Worm (Caenorhabditis elegans) whole organism, L4 larva: Measurements from ENCODE around the gene srj-33.
A peak's percentile ranks its signal among the peaks of the same experiment; 100 is the strongest.

Experiments
- D1046.2 ChIP-seq: fragments of 200-800 bp; sonication (Bioruptor generic); IDR thresholded peaks from 2 replicates; pipeline ENCODE4 v1.3.6; 2022; ENCODE audit warnings: missing genetic modification characterization, missing compliant biosample characterization
- F26F4.8 ChIP-seq: fragments of 200-800 bp; sonication (Bioruptor generic); conservative IDR thresholded peaks from 2 replicates; pipeline ENCODE4 v1.3.6; 2022; ENCODE audit warnings: missing genetic modification characterization, missing compliant biosample characterization
- F37D6.2 ChIP-seq: sonication (generic microtip); optimal IDR thresholded peaks from 2 replicates; lab custom pipeline; 2016; ENCODE audit warnings: mild to moderate bottlenecking, missing genetic modification characterization, missing compliant biosample characterization
- T26A8.4 ChIP-seq: fragments of 200-800 bp; sonication (Bioruptor generic); IDR thresholded peaks from 2 replicates; pipeline ENCODE4 v1.3.6; 2022; ENCODE audit warnings: missing genetic modification characterization, missing compliant biosample characterization
- ama-1 ChIP-seq: fragments of 150-350 bp; optimal IDR thresholded peaks from 2 replicates; lab custom pipeline; 2014; ENCODE audit warnings: inconsistent platforms, mixed read lengths
- attf-4 ChIP-seq: sonication (generic microtip); optimal IDR thresholded peaks from 3 replicates; lab custom pipeline; 2017; ENCODE audit warnings: missing biosample characterization, missing genetic modification characterization
- ceh-62 ChIP-seq: sonication (generic microtip); optimal IDR thresholded peaks from 2 replicates; lab custom pipeline; 2017; ENCODE audit warnings: missing biosample characterization, missing genetic modification characterization
- ceh-82 ChIP-seq: sonication (generic microtip); optimal IDR thresholded peaks from 2 replicates; lab custom pipeline; 2017; ENCODE audit warnings: missing biosample characterization, missing genetic modification characterization
- ces-1 ChIP-seq: fragments of 150-350 bp; sonication (generic microtip); optimal IDR thresholded peaks from 4 replicates; lab custom pipeline; 2014; ENCODE audit warnings: missing biosample characterization, missing genetic modification reagents, missing genetic modification characterization
- ctbp-1 ChIP-seq: fragments of 200-800 bp; sonication (Bioruptor generic); IDR thresholded peaks from 2 replicates; pipeline ENCODE4 v1.3.6; 2022; ENCODE audit warnings: missing genetic modification reagents, missing genetic modification characterization, missing compliant biosample characterization
- daf-12 ChIP-seq: fragments of 150-350 bp; optimal IDR thresholded peaks from 2 replicates; lab custom pipeline; 2014; ENCODE audit warnings: missing biosample characterization, missing genetic modification reagents, missing genetic modification characterization
- duxl-1 ChIP-seq: sonication (generic microtip); optimal IDR thresholded peaks from 2 replicates; lab custom pipeline; 2016; ENCODE audit warnings: mild to moderate bottlenecking, missing genetic modification characterization, moderate library complexity, missing compliant biosample characterization; ENCODE audit not compliant: poor library complexity
- dve-1 ChIP-seq: sonication (generic microtip); optimal IDR thresholded peaks from 2 replicates; lab custom pipeline; 2017; ENCODE audit warnings: antibody characterized with exemption, mild to moderate bottlenecking, missing genetic modification characterization, missing compliant biosample characterization; ENCODE audit not compliant: insufficient read depth
- fkh-10 ChIP-seq: fragments of 150-350 bp; optimal IDR thresholded peaks from 2 replicates; lab custom pipeline; 2014; ENCODE audit warnings: missing biosample characterization, missing genetic modification reagents, missing genetic modification characterization
- gei-8 ChIP-seq: fragments of 200-800 bp; sonication (Bioruptor generic); optimal IDR thresholded peaks from 2 replicates; lab custom pipeline; 2018; ENCODE audit warnings: mild to moderate bottlenecking, missing genetic modification characterization, missing compliant biosample characterization
- hlh-11 ChIP-seq: fragments of 200-800 bp; sonication (Bioruptor generic); optimal IDR thresholded peaks from 2 replicates; lab custom pipeline; 2018; ENCODE audit warnings: mild to moderate bottlenecking, missing genetic modification characterization, missing compliant biosample characterization
- hmg-1.1 ChIP-seq: fragments of 200-800 bp; sonication (Bioruptor generic); IDR thresholded peaks from 2 replicates; pipeline ENCODE4 v1.3.6; 2022; ENCODE audit warnings: missing genetic modification reagents, missing genetic modification characterization, missing compliant biosample characterization
- jun-1 ChIP-seq: fragments of 150-350 bp; optimal IDR thresholded peaks from 2 replicates; lab custom pipeline; 2014; ENCODE audit warnings: missing biosample characterization, missing genetic modification reagents, missing genetic modification characterization
- lim-7 ChIP-seq: fragments of 200-800 bp; sonication (Bioruptor generic); IDR thresholded peaks from 2 replicates; pipeline ENCODE4 v1.3.6; 2022; ENCODE audit warnings: missing genetic modification characterization, missing compliant biosample characterization
- lin-1 ChIP-seq: fragments of 200-800 bp; sonication (Bioruptor generic); IDR thresholded peaks from 2 replicates; pipeline ENCODE4 v1.3.6; 2022; ENCODE audit warnings: missing genetic modification reagents, missing genetic modification characterization, missing compliant biosample characterization
- lin-13 ChIP-seq: fragments of 150-350 bp; optimal IDR thresholded peaks from 2 replicates; lab custom pipeline; 2014; ENCODE audit warnings: missing biosample characterization, missing genetic modification reagents, missing genetic modification characterization
- lir-3 ChIP-seq: sonication (generic microtip); optimal IDR thresholded peaks from 2 replicates; lab custom pipeline; 2016; ENCODE audit warnings: mild to moderate bottlenecking, missing genetic modification characterization, missing compliant biosample characterization
- lsy-2 ChIP-seq, 2 experiments: fragments of 150-350 bp in 1 of 2; sonication (generic microtip) in 1 of 2; optimal IDR thresholded peaks; 2 replicates each; lab custom pipeline; 2014 to 2017; ENCODE audit warnings: missing biosample characterization in 2 of 2, missing genetic modification characterization in 2 of 2
- madf-5 ChIP-seq, 2 experiments: fragments of 200-800 bp; sonication (Bioruptor generic); IDR thresholded peaks; 2 replicates each; pipeline ENCODE4 v1.3.6; 2022; ENCODE audit warnings: missing compliant biosample characterization in 2 of 2, missing genetic modification characterization in 2 of 2
- madf-9 ChIP-seq: fragments of 200-800 bp; sonication (Bioruptor generic); conservative IDR thresholded peaks from 2 replicates; pipeline ENCODE4 v1.3.6; 2022; ENCODE audit warnings: missing genetic modification reagents, missing genetic modification characterization, missing compliant biosample characterization
- mdl-1 ChIP-seq, 2 experiments: fragments of 150-350 bp in 1 of 2; sonication (generic microtip) in 1 of 2; optimal IDR thresholded peaks; 2 replicates each; lab custom pipeline; 2014 to 2017; ENCODE audit warnings: missing biosample characterization in 2 of 2, missing genetic modification characterization in 2 of 2
- mep-1 ChIP-seq: fragments of 150-350 bp; sonication (generic microtip); optimal IDR thresholded peaks from 3 replicates; lab custom pipeline; 2014; ENCODE audit warnings: missing biosample characterization, missing genetic modification characterization
- mes-2 ChIP-seq: sonication (generic microtip); optimal IDR thresholded peaks from 2 replicates; lab custom pipeline; 2016; ENCODE audit warnings: missing genotype, mild to moderate bottlenecking, missing genetic modification characterization, missing compliant biosample characterization; ENCODE audit not compliant: poor library complexity, severe bottlenecking
- mxl-2 ChIP-seq: fragments of 200-800 bp; sonication (Bioruptor generic); conservative IDR thresholded peaks from 2 replicates; pipeline ENCODE4 v1.3.6; 2022; ENCODE audit warnings: missing genetic modification reagents, missing genetic modification characterization, missing compliant biosample characterization
- mxl-3 ChIP-seq: fragments of 200-800 bp; sonication (Bioruptor generic); optimal IDR thresholded peaks from 2 replicates; lab custom pipeline; 2018; ENCODE audit warnings: mild to moderate bottlenecking, missing genetic modification characterization, missing compliant biosample characterization
- nhr-10 ChIP-seq: fragments of 150-350 bp; optimal IDR thresholded peaks from 2 replicates; lab custom pipeline; 2014; ENCODE audit warnings: missing biosample characterization, missing genetic modification characterization
- nhr-237 ChIP-seq: sonication (generic microtip); optimal IDR thresholded peaks from 2 replicates; lab custom pipeline; 2017; ENCODE audit warnings: missing biosample characterization, missing genetic modification characterization
- nhr-25 ChIP-seq: sonication (generic microtip); optimal IDR thresholded peaks from 2 replicates; lab custom pipeline; 2017; ENCODE audit warnings: missing genetic modification characterization, mild to moderate bottlenecking, missing compliant biosample characterization, antibody characterized with exemption, moderate library complexity, borderline replicate concordance; ENCODE audit not compliant: insufficient read depth
- nhr-28 ChIP-seq: fragments of 150-350 bp; optimal IDR thresholded peaks from 2 replicates; lab custom pipeline; 2014; ENCODE audit warnings: missing biosample characterization, missing genetic modification characterization
- pha-4 ChIP-seq, 2 experiments: fragments of 150-350 bp in 1 of 2; fragments of 200-800 bp in 1 of 2; sonication (Bioruptor generic) in 1 of 2; IDR thresholded peaks in 1 of 2; optimal IDR thresholded peaks in 1 of 2; 2 replicates each; pipeline versions ENCODE4 v1.3.6 to Lab custom; 2014 to 2022; ENCODE audit warnings: missing genetic modification characterization in 2 of 2, missing genetic modification reagents in 2 of 2, missing biosample characterization in 1 of 2, missing compliant biosample characterization in 1 of 2
- php-3 ChIP-seq: fragments of 200-800 bp; sonication (Bioruptor generic); IDR thresholded peaks from 2 replicates; pipeline ENCODE4 v1.3.6; 2022; ENCODE audit warnings: missing genetic modification reagents, missing genetic modification characterization, missing compliant biosample characterization
- rbr-2 ChIP-seq: sonication (generic microtip); optimal IDR thresholded peaks from 2 replicates; lab custom pipeline; 2016; ENCODE audit warnings: missing genotype, missing genetic modification characterization, missing compliant biosample characterization
- saeg-2 ChIP-seq: fragments of 200-800 bp; sonication (Bioruptor generic); IDR thresholded peaks from 2 replicates; pipeline ENCODE4 v1.3.6; 2022; ENCODE audit warnings: missing genetic modification reagents, missing genetic modification characterization, missing compliant biosample characterization
- set-16 ChIP-seq: fragments of 200-800 bp; sonication (Bioruptor generic); IDR thresholded peaks from 2 replicates; pipeline ENCODE4 v1.3.6; 2022; ENCODE audit warnings: missing genetic modification reagents, missing genetic modification characterization, missing compliant biosample characterization
- snpc-4 ChIP-seq: fragments of 150-350 bp; optimal IDR thresholded peaks from 2 replicates; lab custom pipeline; 2014; ENCODE audit warnings: missing biosample characterization, missing genetic modification characterization
- unc-62 ChIP-seq, 3 experiments: fragments of 150-350 bp in 1 of 3; sonication (generic microtip); optimal IDR thresholded peaks in 2 of 3; peaks in 1 of 3; 1 replicate in 1 of 3; 2 replicates in 2 of 3; lab custom pipeline; 2014 to 2017; ENCODE audit warnings: missing biosample characterization in 3 of 3, missing genetic modification characterization in 3 of 3, missing genetic modification reagents in 3 of 3, missing genotype in 1 of 3
- zag-1 ChIP-seq: fragments of 150-350 bp; optimal IDR thresholded peaks from 2 replicates; lab custom pipeline; 2014; ENCODE audit warnings: missing biosample characterization, missing genetic modification characterization
- zfp-2 ChIP-seq: sonication (generic microtip); optimal IDR thresholded peaks from 2 replicates; lab custom pipeline; 2016; ENCODE audit warnings: mild to moderate bottlenecking, missing genetic modification characterization, missing compliant biosample characterization
- zip-2 ChIP-seq: fragments of 150-350 bp; optimal IDR thresholded peaks from 2 replicates; lab custom pipeline; 2014; ENCODE audit warnings: missing biosample characterization, missing genetic modification characterization
- ztf-7 ChIP-seq: fragments of 150-350 bp; optimal IDR thresholded peaks from 2 replicates; lab custom pipeline; 2014; ENCODE audit warnings: missing biosample characterization, missing genetic modification characterization

Gene srj-33

DNA sequence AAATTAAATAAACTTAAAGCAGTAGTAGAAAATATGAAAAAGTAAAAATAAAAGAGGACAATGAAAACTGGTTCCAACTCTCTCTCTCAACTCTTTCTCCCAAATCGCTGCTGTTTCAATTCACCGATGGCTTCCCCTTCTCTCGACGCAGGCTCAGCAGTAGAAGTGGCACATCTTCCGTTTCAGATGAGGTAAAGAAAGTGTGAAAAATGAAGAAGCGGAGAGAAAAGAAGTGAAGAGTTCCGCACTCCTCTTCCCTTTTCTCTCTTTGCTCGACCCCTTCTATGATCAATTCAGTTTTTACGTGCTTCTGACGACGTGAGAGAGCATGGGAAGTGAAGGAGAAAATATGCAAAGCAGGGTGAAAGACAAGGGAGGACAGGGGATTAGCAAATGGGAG is 36.9 kb upstream of the srj-33 start:
- TF ChIP-seq lin-1 (GFP tag; lab: Robert Waterston, UW) (no peak), snpc-4 (tag; lab: Kevin White, UChicago) (no peak), fkh-10 (GFP tag; lab: Kevin White, UChicago) (peak; percentile 87), pha-4 (GFP tag; IDR thresholded peaks at IDR 0.05; lab: Robert Waterston, UW) (no peak), pha-4 (tag; optimal IDR thresholded peaks at IDR 0.05; lab: Kevin White, UChicago) (no peak), mep-1 (tag; lab: Kevin White, UChicago) (no peak), hlh-11 (tag; lab: Kevin White, UChicago) (no peak), duxl-1 (tag; lab: Kevin White, UChicago) (no peak), set-16 (GFP tag; lab: Robert Waterston, UW) (0 out of 2 replicates have a peak, but pooled peaks have one; percentile 6), ceh-62 (tag; lab: Kevin White, UChicago) (no peak), mxl-2 (no peak), rbr-2 (tag; lab: Kevin White, UChicago) (peak; percentile 25), mes-2 (tag; lab: Kevin White, UChicago) (no peak), attf-4 (tag; lab: Kevin White, UChicago) (no peak), nhr-28 (tag; lab: Kevin White, UChicago) (no peak), saeg-2 (GFP tag; lab: Robert Waterston, UW) (no peak), D1046.2 (GFP tag; lab: Robert Waterston, UW) (no peak), hmg-1.1 (GFP tag; lab: Robert Waterston, UW) (0 out of 2 replicates have a peak, but pooled peaks have one; percentile 26), lin-13 (GFP tag; lab: Kevin White, UChicago) (no peak), gei-8 (GFP tag; lab: Kevin White, UChicago) (no peak), ces-1 (GFP tag; lab: Kevin White, UChicago) (no peak), daf-12 (no peak), T26A8.4 (GFP tag; lab: Robert Waterston, UW) (no peak), unc-62 (GFP tag; optimal IDR thresholded peaks at IDR 0.05 in 1 of 2; lab: Kevin White, UChicago) (peak in 1 of 2 experiments; percentile 91), unc-62 (tag; optimal IDR thresholded peaks at IDR 0.05; lab: Kevin White, UChicago) (no peak), nhr-10 (tag; lab: Kevin White, UChicago) (no peak), dve-1 (tag; lab: Kevin White, UChicago) (no peak), zfp-2 (no peak), nhr-25 (tag; lab: Kevin White, UChicago) (no peak), lir-3 (tag; lab: Kevin White, UChicago) (no peak), madf-5 (GFP tag; IDR thresholded peaks at IDR 0.05; lab: Robert Waterston, UW) (no peak), madf-9 (GFP tag; lab: Robert Waterston, UW) (no peak), ctbp-1 (GFP tag; lab: Robert Waterston, UW) (0 out of 2 replicates have a peak, but pooled peaks have one; percentile 37), jun-1 (no peak), lsy-2 (tag; optimal IDR thresholded peaks at IDR 0.05; lab: Kevin White, UChicago) (peak in 1 of 2 experiments; percentile 30), nhr-237 (no peak), zag-1 (tag; lab: Kevin White, UChicago) (no peak), ceh-82 (tag; lab: Kevin White, UChicago) (no peak), mdl-1 (tag; optimal IDR thresholded peaks at IDR 0.05; lab: Kevin White, UChicago) (no peak), lim-7 (GFP tag; lab: Robert Waterston, UW) (no peak), F37D6.2 (tag; lab: Kevin White, UChicago) (no peak), zip-2 (tag; lab: Kevin White, UChicago) (no peak), ztf-7 (tag; lab: Kevin White, UChicago) (no peak), ama-1 (lab: Kevin White, UChicago) (no peak), mxl-3 (no peak), F26F4.8 (GFP tag; lab: Robert Waterston, UW) (no peak), php-3 (no peak)
